Worm (Caenorhabditis elegans): Measurements from ENCODE around the gene F59F5.5.

DNA sequence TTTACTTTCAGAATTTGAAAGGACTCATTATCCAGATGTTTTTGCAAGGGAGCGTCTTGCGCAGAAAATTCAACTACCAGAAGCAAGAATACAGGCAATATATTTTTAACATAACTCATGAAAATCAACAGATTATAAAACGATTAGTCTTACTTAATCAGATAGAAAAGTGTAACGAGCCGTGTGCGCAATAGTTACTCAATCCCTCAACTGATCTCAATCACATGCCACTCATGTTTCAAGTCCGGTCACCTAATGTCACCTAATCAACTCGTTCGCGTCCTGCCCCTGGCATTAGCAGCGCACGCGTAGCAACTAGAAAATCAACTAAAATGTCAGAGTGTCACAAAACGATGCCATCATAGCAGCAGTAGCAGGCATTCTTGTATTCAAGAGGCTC lies 29.3 kb upstream of the F59F5.5 start:
- TF ChIP-seq unc-39 (tag; optimal IDR thresholded peaks at IDR 0.05): no peak
- no peak for TF ChIP-seq zag-1 (tag; optimal IDR thresholded peaks at IDR 0.05)
- no peak for TF ChIP-seq nhr-12 (tag; optimal IDR thresholded peaks at IDR 0.05)
- no peak for TF ChIP-seq nhr-77 (tag; optimal IDR thresholded peaks at IDR 0.05)
- TF ChIP-seq nhr-11 (tag; optimal IDR thresholded peaks at IDR 0.05): no peak
- no peak for TF ChIP-seq lin-13 (GFP tag; optimal IDR thresholded peaks at IDR 0.05)
